Worm (Caenorhabditis elegans): ENCODE measurements around the gene hlh-15.

hlh-15 gene

ce11 chrX:2450994-2451393 is 37.8 kb upstream of the hlh-15 start:
- no peak for TF ChIP-seq pes-1 (GFP tag; IDR thresholded peaks at IDR 0.05)
- TF ChIP-seq hmbx-1 (tag; optimal IDR thresholded peaks at IDR 0.05), result no peak
- TF ChIP-seq tbx-37 (GFP tag; conservative IDR thresholded peaks at IDR 0.05), result no peak
- no peak for TF ChIP-seq ceh-13 (GFP tag; optimal IDR thresholded peaks at IDR 0.05)
- TF ChIP-seq flt-1 (GFP tag; IDR thresholded peaks at IDR 0.05), result no peak
- no peak for TF ChIP-seq hnd-1 (tag; optimal IDR thresholded peaks at IDR 0.05)
- TF ChIP-seq sea-1 (GFP tag; conservative IDR thresholded peaks at IDR 0.05), result no peak
- no peak for TF ChIP-seq tbx-11 (GFP tag; IDR thresholded peaks at IDR 0.05)
- no peak for TF ChIP-seq scrt-1 (GFP tag; IDR thresholded peaks at IDR 0.05)
- no peak for TF ChIP-seq B0310.2 (tag; optimal IDR thresholded peaks at IDR 0.05)
- TF ChIP-seq tra-4 (tag; optimal IDR thresholded peaks at IDR 0.05), result no peak

- TF ChIP-seq B0310.2 (tag; optimal IDR thresholded peaks at IDR 0.05) (peak; percentile 10), tbx-11 (GFP tag; IDR thresholded peaks at IDR 0.05) (no peak)
These were observed 34.0 kb upstream of the hlh-15 start for ce11 chrX:2447214-2447613.

- TF ChIP-seq scrt-1 (GFP tag; IDR thresholded peaks at IDR 0.05), result no peak
- TF ChIP-seq F13C5.2 (tag; optimal IDR thresholded peaks at IDR 0.05), result no peak
- no peak for TF ChIP-seq hnd-1 (tag; optimal IDR thresholded peaks at IDR 0.05)
- no peak for TF ChIP-seq ceh-36 (tag; optimal IDR thresholded peaks at IDR 0.05)
- TF ChIP-seq hmbx-1 (tag; optimal IDR thresholded peaks at IDR 0.05), result no peak
- no peak for TF ChIP-seq tra-4 (tag; optimal IDR thresholded peaks at IDR 0.05)
- TF ChIP-seq aly-1 (tag; optimal IDR thresholded peaks at IDR 0.05), result no peak
- TF ChIP-seq B0310.2 (tag; optimal IDR thresholded peaks at IDR 0.05), result no peak
- no peak for TF ChIP-seq ceh-13 (GFP tag; optimal IDR thresholded peaks at IDR 0.05)
- no peak for TF ChIP-seq sea-1 (GFP tag; conservative IDR thresholded peaks at IDR 0.05)
- no peak for TF ChIP-seq tbx-37 (GFP tag; conservative IDR thresholded peaks at IDR 0.05)
- no peak for TF ChIP-seq pes-1 (GFP tag; IDR thresholded peaks at IDR 0.05)
- TF ChIP-seq ets-7 (tag; optimal IDR thresholded peaks at IDR 0.05), result no peak
- TF ChIP-seq tbx-11 (GFP tag; IDR thresholded peaks at IDR 0.05), result no peak
- TF ChIP-seq flt-1 (GFP tag; IDR thresholded peaks at IDR 0.05), result no peak
- no peak for TF ChIP-seq hmg-4 (GFP tag; optimal IDR thresholded peaks at IDR 0.05)
- no peak for TF ChIP-seq ama-1 (optimal IDR thresholded peaks at IDR 0.05)
These were observed 33.0 kb upstream of the hlh-15 start for ce11 chrX:2446185-2446584.

- TF ChIP-seq ama-1 (optimal IDR thresholded peaks at IDR 0.05), result no peak
- TF ChIP-seq ceh-13 (GFP tag; optimal IDR thresholded peaks at IDR 0.05), result no peak
- TF ChIP-seq pes-1 (GFP tag; IDR thresholded peaks at IDR 0.05), result no peak
- no peak for TF ChIP-seq ceh-36 (tag; optimal IDR thresholded peaks at IDR 0.05)
- no peak for TF ChIP-seq B0310.2 (tag; optimal IDR thresholded peaks at IDR 0.05)
- no peak for TF ChIP-seq hmbx-1 (tag; optimal IDR thresholded peaks at IDR 0.05)
- no peak for TF ChIP-seq tbx-37 (GFP tag; conservative IDR thresholded peaks at IDR 0.05)
- TF ChIP-seq hmg-4 (GFP tag; optimal IDR thresholded peaks at IDR 0.05), result no peak
- TF ChIP-seq tbx-11 (GFP tag; IDR thresholded peaks at IDR 0.05), result no peak
- TF ChIP-seq flt-1 (GFP tag; IDR thresholded peaks at IDR 0.05), result no peak
- no peak for TF ChIP-seq tra-4 (tag; optimal IDR thresholded peaks at IDR 0.05)
- TF ChIP-seq F13C5.2 (tag; optimal IDR thresholded peaks at IDR 0.05), result no peak
- no peak for TF ChIP-seq scrt-1 (GFP tag; IDR thresholded peaks at IDR 0.05)
- TF ChIP-seq sea-1 (GFP tag; conservative IDR thresholded peaks at IDR 0.05), result no peak
- no peak for TF ChIP-seq aly-1 (tag; optimal IDR thresholded peaks at IDR 0.05)
These were observed 30.1 kb upstream of the hlh-15 start, which contains the start of gene T07D1.3 for ce11 chrX:2443304-2443703. T07D1.3 (minus strand) TSS chrX:2443404.

- TF ChIP-seq ceh-36 (tag; optimal IDR thresholded peaks at IDR 0.05) (no peak), ets-7 (tag; optimal IDR thresholded peaks at IDR 0.05) (no peak), hmg-4 (GFP tag; optimal IDR thresholded peaks at IDR 0.05) (no peak)
These were observed 28.0 kb upstream of the hlh-15 start for ce11 chrX:2441163-2441562.

- TF ChIP-seq scrt-1 (GFP tag; IDR thresholded peaks at IDR 0.05), result no peak
- no peak for TF ChIP-seq flt-1 (GFP tag; IDR thresholded peaks at IDR 0.05)
- TF ChIP-seq tbx-37 (GFP tag; conservative IDR thresholded peaks at IDR 0.05), result no peak
- TF ChIP-seq tra-4 (tag; optimal IDR thresholded peaks at IDR 0.05), result no peak
- no peak for TF ChIP-seq ets-7 (tag; optimal IDR thresholded peaks at IDR 0.05)
- TF ChIP-seq ama-1 (optimal IDR thresholded peaks at IDR 0.05), result no peak
These were observed 26.6 kb upstream of the hlh-15 start for ce11 chrX:2439728-2440127.

- TF ChIP-seq flt-1 (GFP tag; IDR thresholded peaks at IDR 0.05) (no peak), hnd-1 (tag; optimal IDR thresholded peaks at IDR 0.05) (no peak), F13C5.2 (tag; optimal IDR thresholded peaks at IDR 0.05) (no peak), ama-1 (optimal IDR thresholded peaks at IDR 0.05) (no peak), B0310.2 (tag; optimal IDR thresholded peaks at IDR 0.05) (no peak), hmg-4 (GFP tag; optimal IDR thresholded peaks at IDR 0.05) (no peak), ets-7 (tag; optimal IDR thresholded peaks at IDR 0.05) (no peak), scrt-1 (GFP tag; IDR thresholded peaks at IDR 0.05) (no peak)
These were observed 26.1 kb upstream of the hlh-15 start for ce11 chrX:2439309-2439708.

- TF ChIP-seq ets-7 (tag; optimal IDR thresholded peaks at IDR 0.05) (no peak), hnd-1 (tag; optimal IDR thresholded peaks at IDR 0.05) (no peak), hmbx-1 (tag; optimal IDR thresholded peaks at IDR 0.05) (no peak), hmg-4 (GFP tag; optimal IDR thresholded peaks at IDR 0.05) (no peak), sea-1 (GFP tag; conservative IDR thresholded peaks at IDR 0.05) (no peak), ceh-13 (GFP tag; optimal IDR thresholded peaks at IDR 0.05) (no peak), tra-4 (tag; optimal IDR thresholded peaks at IDR 0.05) (no peak), ama-1 (optimal IDR thresholded peaks at IDR 0.05) (no peak)
These were observed 25.7 kb upstream of the hlh-15 start, which contains the start of gene gid-2 for ce11 chrX:2438857-2439256. gid-2 (minus strand) TSS chrX:2438957.

- TF ChIP-seq hmbx-1 (tag; optimal IDR thresholded peaks at IDR 0.05), result no peak
- no peak for TF ChIP-seq aly-1 (tag; optimal IDR thresholded peaks at IDR 0.05)
- TF ChIP-seq ceh-13 (GFP tag; optimal IDR thresholded peaks at IDR 0.05), result no peak
- TF ChIP-seq hmg-4 (GFP tag; optimal IDR thresholded peaks at IDR 0.05), result no peak
- no peak for TF ChIP-seq F13C5.2 (tag; optimal IDR thresholded peaks at IDR 0.05)
- no peak for TF ChIP-seq B0310.2 (tag; optimal IDR thresholded peaks at IDR 0.05)
- TF ChIP-seq hnd-1 (tag; optimal IDR thresholded peaks at IDR 0.05), result no peak
- TF ChIP-seq sea-1 (GFP tag; conservative IDR thresholded peaks at IDR 0.05), result no peak
- no peak for TF ChIP-seq ama-1 (optimal IDR thresholded peaks at IDR 0.05)
These were observed 22.2 kb upstream of the hlh-15 start for ce11 chrX:2435353-2435752.

All from whole organism, early embryonic.